Fruit fly (Drosophila melanogaster) whole organism, embryonic: ENCODE results near the gene Oct-TyrR.

ENCODE experiments used
- ATbp ChIP-seq: fragments of 200-800 bp; sonication (Bioruptor generic); optimal IDR thresholded peaks from 2 replicates; lab custom pipeline; 2017; ENCODE audit warnings: missing biosample characterization, mild to moderate bottlenecking, missing genetic modification characterization, missing genetic modification reagents
- CG10979 ChIP-seq: fragments of 200-800 bp; sonication (Bioruptor generic); optimal IDR thresholded peaks from 2 replicates; lab custom pipeline; 2018; ENCODE audit warnings: missing biosample characterization, mild to moderate bottlenecking, missing genetic modification characterization, moderate library complexity
- CG11504 ChIP-seq: fragments of 200-800 bp; sonication (Bioruptor generic); optimal IDR thresholded peaks from 3 replicates; lab custom pipeline; 2019; ENCODE audit warnings: missing biosample characterization, mild to moderate bottlenecking, missing genetic modification characterization, moderate library complexity
- CG12071 ChIP-seq: fragments of 200-800 bp; sonication (Bioruptor generic); optimal IDR thresholded peaks from 3 replicates; lab custom pipeline; 2018; ENCODE audit warnings: missing biosample characterization, mild to moderate bottlenecking, missing genetic modification characterization
- CG12236 ChIP-seq: fragments of 200-800 bp; sonication (Bioruptor generic); optimal IDR thresholded peaks from 2 replicates; lab custom pipeline; 2016; ENCODE audit warnings: missing biosample characterization, missing genetic modification characterization
- CG12659 ChIP-seq: fragments of 200-800 bp; sonication (Bioruptor generic); optimal IDR thresholded peaks from 3 replicates; lab custom pipeline; 2017; ENCODE audit warnings: mild to moderate bottlenecking, missing biosample characterization, missing genetic modification reagents, missing genetic modification characterization
- CG14965 ChIP-seq: fragments of 200-800 bp; sonication (Bioruptor generic); optimal IDR thresholded peaks from 2 replicates; lab custom pipeline; 2016; ENCODE audit warnings: missing biosample characterization, missing genetic modification characterization, borderline replicate concordance
- CG1529 ChIP-seq: fragments of 200-800 bp; sonication (Bioruptor generic); optimal IDR thresholded peaks from 3 replicates; lab custom pipeline; 2018; ENCODE audit warnings: missing biosample characterization, missing genetic modification characterization
- CG15479 ChIP-seq: fragments of 200-800 bp; sonication (Bioruptor generic); optimal IDR thresholded peaks from 3 replicates; lab custom pipeline; 2019; ENCODE audit warnings: missing biosample characterization, mild to moderate bottlenecking, missing genetic modification characterization, moderate library complexity
- CG1602 ChIP-seq: fragments of 200-800 bp; sonication (Bioruptor generic); optimal IDR thresholded peaks from 3 replicates; lab custom pipeline; 2016; ENCODE audit warnings: missing biosample characterization, missing genetic modification characterization
- CG16779 ChIP-seq: fragments of 200-800 bp; sonication (Bioruptor generic); IDR thresholded peaks from 2 replicates; pipeline ENCODE4 v1.3.6; 2022; ENCODE audit warnings: missing biosample characterization, missing genetic modification characterization
- CG30020 ChIP-seq: fragments of 200-800 bp; optimal IDR thresholded peaks from 2 replicates; lab custom pipeline; 2019; ENCODE audit warnings: missing biosample characterization, mild to moderate bottlenecking, missing genetic modification characterization, moderate library complexity
- CG31441 ChIP-seq: fragments of 200-800 bp; sonication (Bioruptor generic); IDR thresholded peaks from 2 replicates; pipeline ENCODE4 v1.3.6; 2022; ENCODE audit warnings: missing biosample characterization, missing genetic modification characterization
- CG3995 ChIP-seq: fragments of 200-800 bp; sonication (Bioruptor generic); optimal IDR thresholded peaks from 3 replicates; lab custom pipeline; 2016; ENCODE audit warnings: missing biosample characterization, missing genetic modification characterization
- CG4617 ChIP-seq: fragments of 200-800 bp; sonication (Bioruptor generic); optimal IDR thresholded peaks from 3 replicates; lab custom pipeline; 2016; ENCODE audit warnings: missing biosample characterization, missing genetic modification characterization, borderline replicate concordance
- CG7745 ChIP-seq: fragments of 200-800 bp; sonication (Bioruptor generic); optimal IDR thresholded peaks from 2 replicates; lab custom pipeline; 2018; ENCODE audit warnings: missing biosample characterization, mild to moderate bottlenecking, missing genetic modification characterization, moderate library complexity
- CG8290 ChIP-seq, 3 experiments: fragments of 200-800 bp; sonication (Bioruptor generic); optimal IDR thresholded peaks; 2 replicates each; lab custom pipeline; 2016 to 2019; ENCODE audit warnings: missing biosample characterization in 3 of 3, missing genetic modification characterization in 3 of 3, mild to moderate bottlenecking in 2 of 3, moderate library complexity in 1 of 3
- Dad ChIP-seq: fragments of 200-800 bp; sonication (Bioruptor generic); optimal IDR thresholded peaks from 3 replicates; lab custom pipeline; 2016; ENCODE audit warnings: missing biosample characterization, missing genetic modification characterization
- Dbx ChIP-seq: fragments of 200-800 bp; sonication (Bioruptor generic); IDR thresholded peaks from 3 replicates; pipeline ENCODE4 v1.3.6; 2022; ENCODE audit warnings: missing biosample characterization, missing genetic modification characterization
- Doc3 ChIP-seq: fragments of 200-800 bp; sonication (Bioruptor generic); IDR thresholded peaks from 3 replicates; pipeline ENCODE4 v1.3.6; 2022; ENCODE audit warnings: missing biosample characterization, missing genetic modification characterization; ENCODE audit not compliant: partially characterized antibody
- Fer1 ChIP-seq: fragments of 200-800 bp; sonication (Bioruptor generic); optimal IDR thresholded peaks from 2 replicates; lab custom pipeline; 2017; ENCODE audit warnings: missing biosample characterization, mild to moderate bottlenecking, missing genetic modification characterization
- Gug ChIP-seq: fragments of 200-800 bp; sonication (Bioruptor generic); IDR thresholded peaks from 4 replicates; pipeline ENCODE4 v1.3.6; 2022; ENCODE audit warnings: missing biosample characterization, missing genetic modification characterization
- Hey ChIP-seq: fragments of 200-800 bp; sonication (Bioruptor generic); optimal IDR thresholded peaks from 3 replicates; lab custom pipeline; 2018; ENCODE audit warnings: missing biosample characterization, mild to moderate bottlenecking, missing genetic modification characterization
- Hmr ChIP-seq: fragments of 200-800 bp; sonication (Bioruptor generic); optimal IDR thresholded peaks from 3 replicates; lab custom pipeline; 2017; ENCODE audit warnings: mild to moderate bottlenecking, missing biosample characterization, missing genetic modification reagents, missing genetic modification characterization
- MBD-R2 ChIP-seq: fragments of 200-800 bp; sonication (Bioruptor generic); IDR thresholded peaks from 2 replicates; pipeline ENCODE4 v1.3.6; 2022; ENCODE audit warnings: missing biosample characterization, missing genetic modification characterization
- MTF-1 ChIP-seq: fragments of 200-800 bp; sonication (Bioruptor generic); optimal IDR thresholded peaks from 2 replicates; lab custom pipeline; 2018; ENCODE audit warnings: missing biosample characterization, mild to moderate bottlenecking, missing genetic modification characterization, borderline replicate concordance
- NC2α ChIP-seq: fragments of 200-800 bp; sonication (Bioruptor generic); optimal IDR thresholded peaks from 2 replicates; lab custom pipeline; 2016; ENCODE audit warnings: missing biosample characterization, missing genetic modification characterization
- Nf-YA ChIP-seq: fragments of 200-800 bp; sonication (Bioruptor generic); IDR thresholded peaks from 2 replicates; pipeline ENCODE4 v1.3.6; 2022; ENCODE audit warnings: missing biosample characterization, missing genetic modification characterization
- Pdp1 ChIP-seq, 2 experiments: fragments of 200-800 bp; sonication (Bioruptor generic); optimal IDR thresholded peaks; 3 replicates each; lab custom pipeline; 2016; ENCODE audit warnings: missing biosample characterization in 2 of 2, missing genetic modification characterization in 2 of 2, mild to moderate bottlenecking in 1 of 2, moderate library complexity in 1 of 2
- Ptx1 ChIP-seq: fragments of 200-800 bp; sonication (Bioruptor generic); IDR thresholded peaks from 2 replicates; pipeline ENCODE4 v1.3.6; 2022; ENCODE audit warnings: missing biosample characterization, missing genetic modification characterization
- Ravus ChIP-seq: fragments of 200-800 bp; sonication (Bioruptor generic); IDR thresholded peaks from 2 replicates; pipeline ENCODE4 v1.3.6; 2022; ENCODE audit warnings: missing biosample characterization, missing genetic modification characterization
- Scr ChIP-seq: fragments of 200-800 bp; sonication (Bioruptor generic); IDR thresholded peaks from 2 replicates; pipeline ENCODE4 v1.3.6; 2022; ENCODE audit warnings: missing biosample characterization, missing genetic modification characterization; ENCODE audit not compliant: partially characterized antibody
- Stat92E ChIP-seq, 3 experiments: fragments of >200 bp in 2 of 3; fragments of 200-800 bp in 1 of 3; sonication (Bioruptor generic) in 1 of 3; optimal IDR thresholded peaks; 2 replicates each; lab custom pipeline; 2017 to 2019; ENCODE audit warnings: missing biosample characterization in 3 of 3, missing genetic modification characterization in 3 of 3, mild to moderate bottlenecking in 1 of 3, moderate library complexity in 1 of 3
- TFAM ChIP-seq: fragments of 200-800 bp; sonication (Bioruptor generic); optimal IDR thresholded peaks from 2 replicates; lab custom pipeline; 2017; ENCODE audit warnings: missing biosample characterization, missing genetic modification characterization, inconsistent platforms
- Tbp ChIP-seq: fragments of >200 bp; optimal IDR thresholded peaks from 2 replicates; lab custom pipeline; 2018; ENCODE audit warnings: missing biosample characterization, missing genetic modification characterization
- Usf ChIP-seq: fragments of 200-800 bp; sonication (Bioruptor generic); optimal IDR thresholded peaks from 2 replicates; lab custom pipeline; 2017; ENCODE audit warnings: missing genotype, missing biosample characterization, missing genetic modification characterization
- al ChIP-seq: fragments of 200-800 bp; sonication (Bioruptor generic); IDR thresholded peaks from 2 replicates; pipeline ENCODE4 v1.3.6; 2022; ENCODE audit warnings: missing biosample characterization, missing genetic modification characterization
- az2 ChIP-seq: fragments of 200-800 bp; sonication (Bioruptor generic); optimal IDR thresholded peaks from 3 replicates; lab custom pipeline; 2016; ENCODE audit warnings: missing biosample characterization, missing genetic modification characterization
- cad ChIP-seq: fragments of >200 bp; optimal IDR thresholded peaks from 2 replicates; lab custom pipeline; 2017; ENCODE audit warnings: missing biosample characterization, missing genetic modification characterization
- ci ChIP-seq: fragments of 200-800 bp; sonication (Bioruptor generic); IDR thresholded peaks from 3 replicates; pipeline ENCODE4 v1.3.6; 2022; ENCODE audit warnings: missing biosample characterization, missing genetic modification characterization
- dati ChIP-seq: fragments of 200-800 bp; sonication (Bioruptor generic); IDR thresholded peaks from 2 replicates; pipeline ENCODE4 v1.3.6; 2022; ENCODE audit warnings: missing biosample characterization, missing genetic modification characterization
- emc ChIP-seq: fragments of 200-800 bp; sonication (Bioruptor generic); optimal IDR thresholded peaks from 2 replicates; lab custom pipeline; 2016; ENCODE audit warnings: missing biosample characterization, missing genetic modification characterization
- ham ChIP-seq: fragments of 200-800 bp; sonication (Bioruptor generic); IDR thresholded peaks from 2 replicates; pipeline ENCODE4 v1.3.6; 2022; ENCODE audit warnings: missing biosample characterization, missing genetic modification characterization
- lab ChIP-seq: fragments of 200-800 bp; sonication (Bioruptor generic); optimal IDR thresholded peaks from 3 replicates; lab custom pipeline; 2017; ENCODE audit warnings: missing biosample characterization, missing genetic modification characterization, mild to moderate bottlenecking, moderate library complexity, missing genetic modification reagents
- nerfin-2 ChIP-seq: fragments of 200-800 bp; sonication (Bioruptor generic); IDR thresholded peaks from 2 replicates; pipeline ENCODE4 v1.3.6; 2022; ENCODE audit warnings: missing biosample characterization, missing genetic modification characterization; ENCODE audit not compliant: partially characterized antibody
- slp2 ChIP-seq: fragments of 200-800 bp; sonication (Bioruptor generic); optimal IDR thresholded peaks from 2 replicates; lab custom pipeline; 2016; ENCODE audit warnings: missing biosample characterization, missing genetic modification characterization
- tio ChIP-seq: fragments of 200-800 bp; sonication (Bioruptor generic); optimal IDR thresholded peaks from 2 replicates; lab custom pipeline; 2017; ENCODE audit warnings: missing biosample characterization, missing genetic modification characterization, inconsistent platforms
- tup ChIP-seq: fragments of 200-800 bp; sonication (Bioruptor generic); optimal IDR thresholded peaks from 2 replicates; lab custom pipeline; 2016; ENCODE audit warnings: missing biosample characterization, mild to moderate bottlenecking, missing genetic modification characterization, moderate library complexity

Oct-TyrR gene

dm6 chr3L:22075706-22076398, 41.0 kb downstream of the Oct-TyrR start, which contains the start of the genes CG7130 and RpLP0 (continued):
- peak; percentile 57 for TF ChIP-seq al
- peak; percentile 97 for TF ChIP-seq ci (GFP tag; lab: Robert Waterston, UW)
- peak; percentile 11; the same call in 1 of the 2 replicates for TF ChIP-seq Ravus
- peak; percentile 62; the same call in 1 of the 2 replicates for TF ChIP-seq ham (GFP tag; lab: Robert Waterston, UW)
- peak; percentile 82 for TF ChIP-seq CG10979 (tag; lab: Kevin White, UChicago)
- peak; percentile 97 for TF ChIP-seq Hmr (GFP tag; lab: Kevin White, UChicago)
- TF ChIP-seq tio: peak; percentile 82
- peak; percentile 84 for TF ChIP-seq Usf
- TF ChIP-seq NC2α: peak; percentile 90
- TF ChIP-seq Dbx: peak; percentile 92
- peak; percentile 28 for TF ChIP-seq Tbp
- TF ChIP-seq CG14965 (GFP tag; lab: Kevin White, UChicago): peak; percentile 84
- peak; percentile 87 for TF ChIP-seq dati (GFP tag; lab: Robert Waterston, UW)
- peak; percentile 69 for TF ChIP-seq MBD-R2 (GFP tag; lab: Robert Waterston, UW)
- peak; percentile 96 for TF ChIP-seq Fer1 (GFP tag; lab: Kevin White, UChicago)
- TF ChIP-seq Scr (GFP tag; lab: Robert Waterston, UW): peak; percentile 64
- peak; percentile 71 for TF ChIP-seq tup (GFP tag; lab: Kevin White, UChicago)
- TF ChIP-seq CG11504 (tag; lab: Kevin White, UChicago): peak; percentile 83
- TF ChIP-seq CG4617 (GFP tag; lab: Kevin White, UChicago): peak; percentile 89
- peak; percentile 80 to 87 for TF ChIP-seq Pdp1 (GFP tag; optimal IDR thresholded peaks at IDR 0.05; lab: Kevin White, UChicago)
- peak; percentile 95 for TF ChIP-seq CG12071 (GFP tag; lab: Kevin White, UChicago)
- TF ChIP-seq CG15479 (GFP tag; lab: Kevin White, UChicago): peak; percentile 36
- TF ChIP-seq CG1602 (GFP tag; lab: Kevin White, UChicago): peak; percentile 67
- TF ChIP-seq CG7745 (tag; lab: Kevin White, UChicago): peak; percentile 59
- peak; percentile 98 for TF ChIP-seq MTF-1 (GFP tag; lab: Kevin White, UChicago)
- TF ChIP-seq CG31441 (GFP tag; lab: Robert Waterston, UW): peak; percentile 93
- TF ChIP-seq Gug (GFP tag; lab: Robert Waterston, UW): peak; percentile 65
- peak; percentile 77 for TF ChIP-seq Nf-YA
- TF ChIP-seq Hey (tag; lab: Kevin White, UChicago): peak; percentile 88
- peak; percentile 90 for TF ChIP-seq CG1529
- no peak for TF ChIP-seq nerfin-2
- peak; percentile 89 for TF ChIP-seq CG16779 (GFP tag; lab: Robert Waterston, UW)
- TF ChIP-seq CG8290 (GFP tag; optimal IDR thresholded peaks at IDR 0.05; lab: Kevin White, UChicago): peak; percentile 88
- TF ChIP-seq CG8290 (tag; optimal IDR thresholded peaks at IDR 0.05; lab: Kevin White, UChicago): peak; percentile 92 to 95
- peak; percentile 92 for TF ChIP-seq CG12236 (GFP tag; lab: Kevin White, UChicago)
- TF ChIP-seq CG3995 (GFP tag; lab: Kevin White, UChicago): peak; percentile 81
- peak; percentile 97 for TF ChIP-seq lab (GFP tag; lab: Kevin White, UChicago)
- peak in 1 of 3 experiments; percentile 63 for TF ChIP-seq Stat92E (GFP tag; optimal IDR thresholded peaks at IDR 0.05; lab: Kevin White, UChicago)
- peak; percentile 92 for TF ChIP-seq ATbp (GFP tag; lab: Kevin White, UChicago)
- peak; percentile 90 for TF ChIP-seq Dad
- TF ChIP-seq TFAM (GFP tag; lab: Kevin White, UChicago): peak; percentile 85
- TF ChIP-seq cad (GFP tag; lab: Kevin White, UChicago): no peak
- TF ChIP-seq slp2 (GFP tag; lab: Kevin White, UChicago): peak; percentile 90
- peak; percentile 85 for TF ChIP-seq CG30020 (tag; lab: Kevin White, UChicago)
- TF ChIP-seq emc: peak; percentile 90
- peak; percentile 82 for TF ChIP-seq Ptx1
- TF ChIP-seq az2 (GFP tag; lab: Kevin White, UChicago): peak; percentile 82
- TF ChIP-seq Doc3 (GFP tag; lab: Robert Waterston, UW): 0 out of 3 replicates have a peak, but pooled peaks have one; percentile 22
- peak; percentile 97 for TF ChIP-seq CG12659
